Fruit fly (Drosophila melanogaster): ENCODE data around the gene TfIIEalpha.
A peak's percentile ranks its signal among the peaks of the same experiment; 100 is the strongest.

The TfIIEalpha gene

dm6 chr3L:11680298-11680697 lies 1.5 kb upstream of the TfIIEalpha start, which contains the start of gene CG32085 (continued):
- no peak for TF ChIP-seq CG10462 (GFP tag; optimal IDR thresholded peaks at IDR 0.05)
- peak; percentile 46 for TF ChIP-seq Hsf (GFP tag; optimal IDR thresholded peaks at IDR 0.05)
- TF ChIP-seq knrl (GFP tag; IDR thresholded peaks at IDR 0.05; ENCODE audit: partially characterized antibody) = no peak
- TF ChIP-seq CG4617 (GFP tag; optimal IDR thresholded peaks at IDR 0.05; ENCODE audit: borderline replicate concordance) = no peak
- TF ChIP-seq CG3065 (GFP tag; optimal IDR thresholded peaks at IDR 0.05) = no peak
- no peak for TF ChIP-seq Sry-β (GFP tag; optimal IDR thresholded peaks at IDR 0.05)
- TF ChIP-seq CG1529 (GFP tag; optimal IDR thresholded peaks at IDR 0.05) = no peak
- TF ChIP-seq cg (GFP tag; optimal IDR thresholded peaks at IDR 0.05) = no peak
- peak; percentile 76 for TF ChIP-seq Meics (GFP tag; optimal IDR thresholded peaks at IDR 0.05)
- 0 out of 3 replicates have a peak, but pooled peaks have one; percentile 37 for TF ChIP-seq C15 (GFP tag; IDR thresholded peaks at IDR 0.05)
- no peak for TF ChIP-seq CG6791 (GFP tag; IDR thresholded peaks at IDR 0.05; ENCODE audit: partially characterized antibody)
- TF ChIP-seq stc (GFP tag; IDR thresholded peaks at IDR 0.05) = peak; percentile 53; the same call in 1 of the 2 replicates
- TF ChIP-seq gcm (GFP tag; optimal IDR thresholded peaks at IDR 0.05) = no peak
- TF ChIP-seq Atf6 (GFP tag; IDR thresholded peaks at IDR 0.05) = peak; percentile 66
- peak; percentile 28 for TF ChIP-seq repo (GFP tag; optimal IDR thresholded peaks at IDR 0.05)
- peak; percentile 40 for TF ChIP-seq Hey (tag; optimal IDR thresholded peaks at IDR 0.05)
- no peak for TF ChIP-seq yki (optimal IDR thresholded peaks at IDR 0.05)
- no peak for TF ChIP-seq stwl (tag; optimal IDR thresholded peaks at IDR 0.05)
- no peak for TF ChIP-seq TFAM (GFP tag; optimal IDR thresholded peaks at IDR 0.05)
- TF ChIP-seq hbn (GFP tag; IDR thresholded peaks at IDR 0.05; ENCODE audit: partially characterized antibody) = no peak
- TF ChIP-seq fd96Cb (tag; optimal IDR thresholded peaks at IDR 0.05) = peak; percentile 11
- TF ChIP-seq Camta (GFP tag; optimal IDR thresholded peaks at IDR 0.05) = peak; percentile 0
- no peak for TF ChIP-seq CG10565 (GFP tag; optimal IDR thresholded peaks at IDR 0.05)
- TF ChIP-seq pros (GFP tag; optimal IDR thresholded peaks at IDR 0.05) = no peak
- TF ChIP-seq Dref (GFP tag; IDR thresholded peaks at IDR 0.05) = peak; percentile 37
- no peak for TF ChIP-seq cad (GFP tag; optimal IDR thresholded peaks at IDR 0.05)
- TF ChIP-seq jing (GFP tag; optimal IDR thresholded peaks at IDR 0.05) = no peak
- peak; percentile 33 for TF ChIP-seq bab2 (GFP tag; optimal IDR thresholded peaks at IDR 0.05)
- peak; percentile 48 for TF ChIP-seq CG9215 (GFP tag; IDR thresholded peaks at IDR 0.05)
- no peak for TF ChIP-seq gce (GFP tag; IDR thresholded peaks at IDR 0.05)
- no peak for TF ChIP-seq oc (tag; optimal IDR thresholded peaks at IDR 0.05)
- no peak for TF ChIP-seq NC2α (GFP tag; optimal IDR thresholded peaks at IDR 0.05)
- TF ChIP-seq phol (tag; optimal IDR thresholded peaks at IDR 0.05) = no peak
- no peak for TF ChIP-seq fd64A (GFP tag; optimal IDR thresholded peaks at IDR 0.05)
- TF ChIP-seq lilli (GFP tag; optimal IDR thresholded peaks at IDR 0.05) = peak; percentile 73
- no peak for TF ChIP-seq CG12236 (GFP tag; optimal IDR thresholded peaks at IDR 0.05)
- TF ChIP-seq CG17186 (GFP tag; optimal IDR thresholded peaks at IDR 0.05) = no peak
- peak; percentile 6 for TF ChIP-seq p53 (GFP tag; optimal IDR thresholded peaks at IDR 0.05)
- TF ChIP-seq PHDP (tag; optimal IDR thresholded peaks at IDR 0.05) = peak; percentile 28
- TF ChIP-seq pita (GFP tag; optimal IDR thresholded peaks at IDR 0.05) = no peak
- TF ChIP-seq bcd (GFP tag; optimal IDR thresholded peaks at IDR 0.05) = peak; percentile 61
- TF ChIP-seq row (GFP tag; IDR thresholded peaks at IDR 0.05) = peak; percentile 74
- TF ChIP-seq CG4328 (GFP tag; optimal IDR thresholded peaks at IDR 0.05) = peak; percentile 4
- TF ChIP-seq dimm (GFP tag; IDR thresholded peaks at IDR 0.05) = no peak
- TF ChIP-seq sens-2 (GFP tag; IDR thresholded peaks at IDR 0.05) = no peak
- no peak for TF ChIP-seq CkIIα-i1 (GFP tag; IDR thresholded peaks at IDR 0.05)
- TF ChIP-seq CG17829 (tag; optimal IDR thresholded peaks at IDR 0.05) = peak; percentile 35
- peak; percentile 44 for TF ChIP-seq CG6683 (GFP tag; optimal IDR thresholded peaks at IDR 0.05)
- TF ChIP-seq sd (tag; optimal IDR thresholded peaks at IDR 0.05) = peak; percentile 9
- TF ChIP-seq Doc2 (GFP tag; IDR thresholded peaks at IDR 0.05) = no peak
- TF ChIP-seq dan (GFP tag; IDR thresholded peaks at IDR 0.05) = no peak; the same call in 1 of the 2 replicates
- peak; percentile 30 for TF ChIP-seq kay (GFP tag; optimal IDR thresholded peaks at IDR 0.05)

Data from whole organism, embryonic.